Fruit fly (Drosophila melanogaster) whole organism, embryonic: ENCODE data around the gene TBC1D16.
A peak's percentile ranks its signal among the peaks of the same experiment; 100 is the strongest.

Source experiments
- ATbp ChIP-seq: fragments of 200-800 bp; sonication (Bioruptor generic); optimal IDR thresholded peaks from 2 replicates; lab custom pipeline; 2017; ENCODE audit warnings: missing biosample characterization, mild to moderate bottlenecking, missing genetic modification characterization, missing genetic modification reagents
- Aef1 ChIP-seq: fragments of 200-800 bp; sonication (Bioruptor generic); IDR thresholded peaks from 3 replicates; pipeline ENCODE4 v1.3.6; 2022; ENCODE audit warnings: missing biosample characterization, missing genetic modification characterization
- B-H1 ChIP-seq: fragments of 200-800 bp; sonication (Bioruptor generic); IDR thresholded peaks from 3 replicates; pipeline ENCODE4 v1.3.6; 2022; ENCODE audit warnings: missing biosample characterization, missing genetic modification characterization
- CG10147 ChIP-seq: fragments of 200-800 bp; sonication (Bioruptor generic); optimal IDR thresholded peaks from 2 replicates; lab custom pipeline; 2019; ENCODE audit warnings: missing biosample characterization, mild to moderate bottlenecking, missing genetic modification characterization, moderate library complexity
- CG10366 ChIP-seq: fragments of 200-800 bp; sonication (Bioruptor generic); IDR thresholded peaks from 2 replicates; pipeline ENCODE4 v1.3.6; 2022; ENCODE audit warnings: missing biosample characterization, missing genetic modification characterization
- CG11696 ChIP-seq: fragments of 200-800 bp; sonication (Bioruptor generic); IDR thresholded peaks from 2 replicates; pipeline ENCODE4 v1.3.6; 2022; ENCODE audit warnings: missing biosample characterization, missing genetic modification characterization
- CG12219 ChIP-seq: fragments of 200-800 bp; sonication (Bioruptor generic); optimal IDR thresholded peaks from 3 replicates; lab custom pipeline; 2018; ENCODE audit warnings: missing biosample characterization, mild to moderate bottlenecking, missing genetic modification characterization
- CG12391 ChIP-seq: fragments of 200-800 bp; sonication (Bioruptor generic); optimal IDR thresholded peaks from 3 replicates; lab custom pipeline; 2018; ENCODE audit warnings: missing biosample characterization, mild to moderate bottlenecking, missing genetic modification characterization, moderate library complexity
- CG12942 ChIP-seq: fragments of 200-800 bp; sonication (Bioruptor generic); optimal IDR thresholded peaks from 3 replicates; lab custom pipeline; 2016; ENCODE audit warnings: missing biosample characterization, missing genetic modification characterization
- CG13296 ChIP-seq: fragments of 200-800 bp; sonication (Bioruptor generic); optimal IDR thresholded peaks from 3 replicates; lab custom pipeline; 2018; ENCODE audit warnings: missing biosample characterization, mild to moderate bottlenecking, missing genetic modification characterization
- CG16779 ChIP-seq: fragments of 200-800 bp; sonication (Bioruptor generic); IDR thresholded peaks from 2 replicates; pipeline ENCODE4 v1.3.6; 2022; ENCODE audit warnings: missing biosample characterization, missing genetic modification characterization
- CG18011 ChIP-seq: fragments of 200-800 bp; sonication (Bioruptor generic); optimal IDR thresholded peaks from 2 replicates; lab custom pipeline; 2017; ENCODE audit warnings: missing biosample characterization, missing genetic modification characterization, mild to moderate bottlenecking, moderate library complexity, missing genotype
- CG3726 ChIP-seq: fragments of 200-800 bp; sonication (Bioruptor generic); IDR thresholded peaks from 3 replicates; pipeline ENCODE4, ENCODE4 v1.3.6; 2022; ENCODE audit warnings: missing biosample characterization, missing genetic modification characterization
- CG4424 ChIP-seq: fragments of 200-800 bp; sonication (Bioruptor generic); optimal IDR thresholded peaks from 3 replicates; lab custom pipeline; 2016; ENCODE audit warnings: missing biosample characterization, missing genetic modification characterization
- CG7987 ChIP-seq: fragments of 200-800 bp; sonication (Bioruptor generic); optimal IDR thresholded peaks from 2 replicates; lab custom pipeline; 2018; ENCODE audit warnings: missing biosample characterization, mild to moderate bottlenecking, missing genetic modification characterization, moderate library complexity
- CG8089 ChIP-seq: fragments of 200-800 bp; sonication (Bioruptor generic); optimal IDR thresholded peaks from 3 replicates; lab custom pipeline; 2016; ENCODE audit warnings: missing biosample characterization, missing genetic modification characterization
- Camta ChIP-seq: fragments of 200-800 bp; sonication (Bioruptor generic); optimal IDR thresholded peaks from 2 replicates; lab custom pipeline; 2016; ENCODE audit warnings: missing biosample characterization, missing genetic modification characterization
- CrebB ChIP-seq: fragments of 200-800 bp; sonication (Bioruptor generic); optimal IDR thresholded peaks from 3 replicates; lab custom pipeline; 2018; ENCODE audit warnings: missing biosample characterization, mild to moderate bottlenecking, missing genetic modification characterization
- Dip2 ChIP-seq: fragments of 200-800 bp; sonication (Bioruptor generic); IDR thresholded peaks from 2 replicates; pipeline ENCODE4 v1.3.6; 2022; ENCODE audit warnings: missing biosample characterization, missing genetic modification characterization
- E2f1 ChIP-seq: fragments of 200-800 bp; sonication (Bioruptor generic); IDR thresholded peaks from 2 replicates; pipeline ENCODE4 v1.3.6; 2022; ENCODE audit warnings: missing biosample characterization, missing genetic modification characterization
- Gsc ChIP-seq: fragments of 200-800 bp; sonication (Bioruptor generic); IDR thresholded peaks from 2 replicates; pipeline ENCODE4 v1.3.6; 2022; ENCODE audit warnings: missing biosample characterization, missing genetic modification characterization
- H15 ChIP-seq: fragments of 200-800 bp; sonication (Bioruptor generic); IDR thresholded peaks from 3 replicates; pipeline ENCODE4 v1.3.6; 2022; ENCODE audit warnings: missing biosample characterization, missing genetic modification characterization
- HHEX ChIP-seq: fragments of 200-800 bp; sonication (Bioruptor generic); optimal IDR thresholded peaks from 3 replicates; lab custom pipeline; 2017; ENCODE audit warnings: missing biosample characterization, mild to moderate bottlenecking, missing genetic modification characterization, missing genetic modification reagents
- HmgD ChIP-seq: fragments of 200-800 bp; sonication (Bioruptor generic); optimal IDR thresholded peaks from 3 replicates; lab custom pipeline; 2016; ENCODE audit warnings: missing biosample characterization, missing genetic modification characterization
- Hr3 ChIP-seq: fragments of 200-800 bp; sonication (Bioruptor generic); optimal IDR thresholded peaks from 3 replicates; lab custom pipeline; 2016; ENCODE audit warnings: missing biosample characterization, missing genetic modification characterization
- Sox102F ChIP-seq: fragments of 200-800 bp; sonication (Bioruptor generic); optimal IDR thresholded peaks from 2 replicates; lab custom pipeline; 2018; ENCODE audit warnings: missing biosample characterization, mild to moderate bottlenecking, missing genetic modification characterization, moderate library complexity
- Stat92E ChIP-seq, 3 experiments: fragments of >200 bp in 2 of 3; fragments of 200-800 bp in 1 of 3; sonication (Bioruptor generic) in 1 of 3; optimal IDR thresholded peaks; 2 replicates each; lab custom pipeline; 2017 to 2019; ENCODE audit warnings: missing biosample characterization in 3 of 3, missing genetic modification characterization in 3 of 3, mild to moderate bottlenecking in 1 of 3, moderate library complexity in 1 of 3
- bowl ChIP-seq: fragments of 200-800 bp; sonication (Bioruptor generic); IDR thresholded peaks from 2 replicates; pipeline ENCODE4 v1.3.6; 2022; ENCODE audit warnings: missing biosample characterization, missing genetic modification characterization
- cato ChIP-seq: fragments of 200-800 bp; sonication (Bioruptor generic); optimal IDR thresholded peaks from 2 replicates; lab custom pipeline; 2016; ENCODE audit warnings: missing biosample characterization, missing genetic modification characterization, borderline replicate concordance
- cg ChIP-seq: fragments of 200-800 bp; sonication (Bioruptor generic); optimal IDR thresholded peaks from 3 replicates; lab custom pipeline; 2019; ENCODE audit warnings: missing biosample characterization, mild to moderate bottlenecking, missing genetic modification characterization, moderate library complexity
- chif ChIP-seq, 2 experiments: fragments of 200-800 bp; sonication (Bioruptor generic); optimal IDR thresholded peaks; 3 replicates each; lab custom pipeline; 2016; ENCODE audit warnings: missing biosample characterization in 2 of 2, missing genetic modification characterization in 2 of 2
- crc ChIP-seq: fragments of 200-800 bp; sonication (Bioruptor generic); optimal IDR thresholded peaks from 2 replicates; lab custom pipeline; 2016; ENCODE audit warnings: missing biosample characterization, missing genetic modification characterization
- dmrt11E ChIP-seq: fragments of 200-800 bp; sonication (Bioruptor generic); optimal IDR thresholded peaks from 3 replicates; lab custom pipeline; 2018; ENCODE audit warnings: missing biosample characterization, mild to moderate bottlenecking, missing genetic modification characterization, moderate library complexity
- exex ChIP-seq: fragments of 200-800 bp; sonication (Bioruptor generic); optimal IDR thresholded peaks from 4 replicates; lab custom pipeline; 2018; ENCODE audit warnings: missing biosample characterization, mild to moderate bottlenecking, missing genetic modification characterization, moderate library complexity
- gce ChIP-seq: fragments of 200-800 bp; sonication (Bioruptor generic); IDR thresholded peaks from 3 replicates; pipeline ENCODE4 v1.3.6; 2022; ENCODE audit warnings: missing biosample characterization, missing genetic modification characterization
- grn ChIP-seq: fragments of 200-800 bp; sonication (Bioruptor generic); optimal IDR thresholded peaks from 3 replicates; lab custom pipeline; 2017; ENCODE audit warnings: missing biosample characterization, missing genetic modification characterization
- kay ChIP-seq: fragments of 200-800 bp; sonication (Bioruptor generic); optimal IDR thresholded peaks from 2 replicates; lab custom pipeline; 2016; ENCODE audit warnings: missing biosample characterization, missing genetic modification characterization
- nerfin-2 ChIP-seq: fragments of 200-800 bp; sonication (Bioruptor generic); IDR thresholded peaks from 2 replicates; pipeline ENCODE4 v1.3.6; 2022; ENCODE audit warnings: missing biosample characterization, missing genetic modification characterization; ENCODE audit not compliant: partially characterized antibody
- odd ChIP-seq: fragments of 200-800 bp; sonication (Bioruptor generic); optimal IDR thresholded peaks from 2 replicates; lab custom pipeline; 2017; ENCODE audit warnings: missing biosample characterization, mild to moderate bottlenecking, missing genetic modification characterization
- p53 ChIP-seq: fragments of 200-800 bp; sonication (Bioruptor generic); optimal IDR thresholded peaks from 2 replicates; lab custom pipeline; 2016; ENCODE audit warnings: missing biosample characterization, missing genetic modification characterization
- pb ChIP-seq: fragments of 200-800 bp; sonication (Bioruptor generic); optimal IDR thresholded peaks from 3 replicates; lab custom pipeline; 2016; ENCODE audit warnings: missing biosample characterization, missing genetic modification characterization
- pfk ChIP-seq: fragments of 200-800 bp; sonication (Bioruptor generic); optimal IDR thresholded peaks from 2 replicates; lab custom pipeline; 2018; ENCODE audit warnings: missing biosample characterization, mild to moderate bottlenecking, missing genetic modification characterization, moderate library complexity
- prd ChIP-seq, 3 experiments: fragments of >200 bp in 2 of 3; fragments of 200-800 bp in 1 of 3; sonication (Bioruptor generic) in 1 of 3; optimal IDR thresholded peaks in 2 of 3; IDR thresholded peaks in 1 of 3; 2 replicates in 2 of 3; 3 replicates in 1 of 3; pipeline versions ENCODE4 v1.3.6 to Lab custom; 2017 to 2022; ENCODE audit warnings: missing biosample characterization in 1 of 3, missing genetic modification characterization in 1 of 3
- row ChIP-seq: fragments of 200-800 bp; sonication (Bioruptor generic); IDR thresholded peaks from 3 replicates; pipeline ENCODE4 v1.3.6; 2022; ENCODE audit warnings: missing biosample characterization, missing genetic modification characterization
- sima ChIP-seq: fragments of 200-800 bp; sonication (Bioruptor generic); optimal IDR thresholded peaks from 2 replicates; lab custom pipeline; 2016; ENCODE audit warnings: missing biosample characterization, missing genetic modification characterization
- sob ChIP-seq: fragments of 200-800 bp; sonication (Bioruptor generic); IDR thresholded peaks from 2 replicates; pipeline ENCODE4 v1.3.6; 2022; ENCODE audit warnings: missing biosample characterization, missing genetic modification characterization
- sug ChIP-seq: fragments of 200-800 bp; optimal IDR thresholded peaks from 2 replicates; lab custom pipeline; 2019; ENCODE audit warnings: missing biosample characterization, mild to moderate bottlenecking, missing genetic modification characterization, moderate library complexity
- tgo ChIP-seq: fragments of 200-800 bp; sonication (Bioruptor generic); IDR thresholded peaks from 3 replicates; pipeline ENCODE4 v1.3.6; 2022; ENCODE audit warnings: missing biosample characterization, missing genetic modification characterization
- unc-4 ChIP-seq: fragments of 200-800 bp; sonication (Bioruptor generic); IDR thresholded peaks from 2 replicates; pipeline ENCODE4 v1.3.6; 2022; ENCODE audit warnings: missing biosample characterization, missing genetic modification characterization; ENCODE audit not compliant: partially characterized antibody
- z ChIP-seq: fragments of 200-800 bp; sonication (Bioruptor generic); IDR thresholded peaks from 3 replicates; pipeline ENCODE4 v1.3.6; 2022; ENCODE audit warnings: missing biosample characterization, missing genetic modification characterization

Gene TBC1D16

DNA sequence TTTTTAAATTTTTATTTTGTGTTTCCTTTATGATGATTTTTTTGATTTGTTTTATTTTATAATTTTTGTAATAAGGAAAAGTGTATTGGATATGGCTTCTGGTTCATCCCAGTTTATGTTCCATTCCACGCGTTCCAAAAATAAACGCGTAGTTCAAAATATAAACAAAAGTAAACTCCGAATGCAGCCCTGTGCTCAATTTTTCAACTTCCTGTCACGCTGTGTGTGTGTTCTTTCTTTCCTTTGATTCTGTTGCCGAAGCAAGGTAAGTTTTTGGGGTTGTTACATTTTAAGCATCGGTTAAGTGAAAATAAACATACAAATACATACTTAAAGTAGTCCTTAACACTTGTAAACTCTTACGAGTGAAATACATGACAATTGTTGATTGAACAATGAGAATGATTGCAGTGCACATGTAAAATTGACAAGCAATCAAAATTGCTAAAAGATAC, 27.3 kb downstream of the TBC1D16 start, which contains the start of the genes Ip259 and RpS27A (continued):
- TF ChIP-seq CG3726: no peak
- TF ChIP-seq Camta: peak; percentile 81
- TF ChIP-seq kay: no peak
- TF ChIP-seq CG8089: peak; percentile 85
- peak; percentile 73 for TF ChIP-seq CrebB (tag; lab: Kevin White, UChicago)
- peak; percentile 36 for TF ChIP-seq cato
- no peak for TF ChIP-seq grn (GFP tag; lab: Kevin White, UChicago)
- peak; percentile 35 for TF ChIP-seq HmgD (GFP tag; lab: Kevin White, UChicago)
- peak; percentile 54; the same call in 2 of the 3 replicates for TF ChIP-seq Aef1
- peak; percentile 68 for TF ChIP-seq CG12391 (tag; lab: Kevin White, UChicago)
- peak; percentile 53 to 75 for TF ChIP-seq chif (GFP tag; optimal IDR thresholded peaks at IDR 0.05; lab: Kevin White, UChicago)
- peak; percentile 33 for TF ChIP-seq Hr3
- peak; percentile 71 for TF ChIP-seq dmrt11E (tag; lab: Kevin White, UChicago)
- peak; percentile 58 for TF ChIP-seq CG12942 (GFP tag; lab: Kevin White, UChicago)
- TF ChIP-seq crc: peak; percentile 56
- TF ChIP-seq CG11696 (GFP tag; lab: Robert Waterston, UW): no peak
- TF ChIP-seq E2f1 (GFP tag; lab: Robert Waterston, UW): peak; percentile 61; the same call in 1 of the 2 replicates
- no peak for TF ChIP-seq unc-4 (GFP tag; lab: Robert Waterston, UW)
- TF ChIP-seq HHEX: peak; percentile 82
- TF ChIP-seq sob (GFP tag; lab: Robert Waterston, UW): peak; percentile 84
- TF ChIP-seq exex: no peak
- TF ChIP-seq CG4424 (GFP tag; lab: Kevin White, UChicago): peak; percentile 70
- TF ChIP-seq odd (GFP tag; lab: Kevin White, UChicago): peak; percentile 65
- TF ChIP-seq Dip2 (GFP tag; lab: Robert Waterston, UW): no peak
- peak; percentile 47; the same call in 2 of the 3 replicates for TF ChIP-seq B-H1
- TF ChIP-seq CG18011 (GFP tag; lab: Kevin White, UChicago): peak; percentile 55
- no peak for TF ChIP-seq ATbp
- TF ChIP-seq Gsc (GFP tag; lab: Robert Waterston, UW): no peak
- TF ChIP-seq Stat92E (GFP tag; optimal IDR thresholded peaks at IDR 0.05; lab: Kevin White, UChicago): peak in 1 of 3 experiments; percentile 65
- peak; percentile 69; the same call in 1 of the 2 replicates for TF ChIP-seq bowl (GFP tag; lab: Robert Waterston, UW)
- TF ChIP-seq row (GFP tag; lab: Robert Waterston, UW): peak; percentile 81
- peak; percentile 43 for TF ChIP-seq sima (GFP tag; lab: Kevin White, UChicago)
- peak; percentile 62 for TF ChIP-seq p53
- TF ChIP-seq cg: no peak
- TF ChIP-seq CG16779 (GFP tag; lab: Robert Waterston, UW): peak; percentile 80
- peak; percentile 96 for TF ChIP-seq pfk (GFP tag; lab: Kevin White, UChicago)
- TF ChIP-seq sug: peak; percentile 75
- TF ChIP-seq CG10366 (GFP tag; lab: Robert Waterston, UW): no peak; the same call in 1 of the 2 replicates
- TF ChIP-seq Sox102F: no peak
- TF ChIP-seq z (GFP tag; lab: Robert Waterston, UW): no peak
- peak; percentile 55 for TF ChIP-seq tgo (GFP tag; lab: Robert Waterston, UW)
- peak; percentile 83; the same call in 2 of the 3 replicates for TF ChIP-seq gce
- TF ChIP-seq pb: peak; percentile 71
- TF ChIP-seq CG10147 (GFP tag; lab: Kevin White, UChicago): peak; percentile 66
- TF ChIP-seq CG7987 (GFP tag; lab: Kevin White, UChicago): peak; percentile 91
- peak; percentile 71 for TF ChIP-seq H15
- no peak for TF ChIP-seq nerfin-2 (GFP tag; lab: Robert Waterston, UW)
- no peak for TF ChIP-seq prd (optimal IDR thresholded peaks at IDR 0.05; lab: Kevin White, UChicago)
- peak; percentile 62; the same call in 2 of the 3 replicates for TF ChIP-seq prd (GFP tag; IDR thresholded peaks at IDR 0.05; lab: Robert Waterston, UW)
- peak; percentile 79 for TF ChIP-seq CG13296 (GFP tag; lab: Kevin White, UChicago)
- peak; percentile 56 for TF ChIP-seq CG12219
